Fruit fly (Drosophila melanogaster): ENCODE measurements around the gene Saysd1.

The Saysd1 gene

dm6 chr3R:25247379-25247869 is 32.4 kb upstream of the Saysd1 start, which contains the start of the genes RpS27 and Nup37 (continued):
- TF ChIP-seq unpg (GFP tag; optimal IDR thresholded peaks at IDR 0.05) (peak; percentile 95), Six4 (GFP tag; optimal IDR thresholded peaks at IDR 0.05) (peak; percentile 96), amos (GFP tag; IDR thresholded peaks at IDR 0.05; ENCODE audit: partially characterized antibody) (peak; percentile 41; the same call in 1 of the 2 replicates), CG17612 (GFP tag; IDR thresholded peaks at IDR 0.05) (peak; percentile 93), bab2 (GFP tag; optimal IDR thresholded peaks at IDR 0.05) (peak; percentile 97), gsb (GFP tag; IDR thresholded peaks at IDR 0.05) (peak; percentile 95), fd64A (GFP tag; optimal IDR thresholded peaks at IDR 0.05) (peak; percentile 98), MTF-1 (GFP tag; optimal IDR thresholded peaks at IDR 0.05; ENCODE audit: borderline replicate concordance) (peak; percentile 99), CG4854 (GFP tag; optimal IDR thresholded peaks at IDR 0.05) (peak; percentile 98), CG12942 (GFP tag; optimal IDR thresholded peaks at IDR 0.05) (peak; percentile 97), Poxn (GFP tag; IDR thresholded peaks at IDR 0.05) (peak; percentile 84), cad (GFP tag; optimal IDR thresholded peaks at IDR 0.05) (no peak), Max (GFP tag; optimal IDR thresholded peaks at IDR 0.05) (peak; percentile 98), hb (GFP tag; IDR thresholded peaks at IDR 0.05; ENCODE audit: partially characterized antibody) (no peak), Tbp (GFP tag; optimal IDR thresholded peaks at IDR 0.05) (no peak), CG14710 (tag; optimal IDR thresholded peaks at IDR 0.05) (peak; percentile 97), CG4404 (GFP tag; IDR thresholded peaks at IDR 0.05) (peak; percentile 89), lov (optimal IDR thresholded peaks at IDR 0.05) (no peak), lov (GFP tag; IDR thresholded peaks at IDR 0.05) (peak; percentile 99), ind (GFP tag; optimal IDR thresholded peaks at IDR 0.05) (peak; percentile 96), aop (GFP tag; IDR thresholded peaks at IDR 0.05) (peak; percentile 80; the same call in 1 of the 2 replicates), Hr51 (GFP tag; optimal IDR thresholded peaks at IDR 0.05) (peak; percentile 92 to 99), hkb (optimal IDR thresholded peaks at IDR 0.05) (no peak), hkb (GFP tag; IDR thresholded peaks at IDR 0.05) (peak; percentile 94), Oaz (GFP tag; IDR thresholded peaks at IDR 0.05) (peak; percentile 92), CG34422 (GFP tag; IDR thresholded peaks at IDR 0.05) (peak; percentile 97), en (GFP tag; optimal IDR thresholded peaks at IDR 0.05) (peak; percentile 98), HLH4C (GFP tag; IDR thresholded peaks at IDR 0.05; ENCODE audit: partially characterized antibody) (no peak), fru (optimal IDR thresholded peaks at IDR 0.05) (no peak), CG4707 (GFP tag; optimal IDR thresholded peaks at IDR 0.05) (peak; percentile 97), CG14965 (GFP tag; optimal IDR thresholded peaks at IDR 0.05; ENCODE audit: borderline replicate concordance) (peak; percentile 91), Trl (optimal IDR thresholded peaks at IDR 0.05) (no peak), Trl (GFP tag; optimal IDR thresholded peaks at IDR 0.05) (peak; percentile 99), CG18764 (GFP tag; optimal IDR thresholded peaks at IDR 0.05) (peak; percentile 98), CG6813 (GFP tag; optimal IDR thresholded peaks at IDR 0.05) (peak; percentile 98), chif (GFP tag; optimal IDR thresholded peaks at IDR 0.05) (peak; percentile 96 to 98), CG10543 (GFP tag; optimal IDR thresholded peaks at IDR 0.05) (peak; percentile 100), Kr (GFP tag; optimal IDR thresholded peaks at IDR 0.05) (peak; percentile 97), sens-2 (GFP tag; IDR thresholded peaks at IDR 0.05) (peak; percentile 97), CG18262 (tag; optimal IDR thresholded peaks at IDR 0.05) (peak; percentile 91), Camta (GFP tag; optimal IDR thresholded peaks at IDR 0.05) (peak; percentile 98), Adf1 (GFP tag; IDR thresholded peaks at IDR 0.05) (peak; percentile 79), CG2875 (GFP tag; optimal IDR thresholded peaks at IDR 0.05) (peak; percentile 98), hth (optimal IDR thresholded peaks at IDR 0.05) (no peak), CG17186 (GFP tag; optimal IDR thresholded peaks at IDR 0.05) (peak; percentile 96), CG2202 (tag; optimal IDR thresholded peaks at IDR 0.05) (peak; percentile 96), phol (tag; optimal IDR thresholded peaks at IDR 0.05) (peak; percentile 97), bowl (GFP tag; IDR thresholded peaks at IDR 0.05) (peak; percentile 88), cas (GFP tag; IDR thresholded peaks at IDR 0.05) (peak; percentile 91), tna (GFP tag; IDR thresholded peaks at IDR 0.05; ENCODE audit: partially characterized antibody) (no peak), Mes4 (GFP tag; optimal IDR thresholded peaks at IDR 0.05) (peak; percentile 99), ci (GFP tag; IDR thresholded peaks at IDR 0.05) (peak; percentile 99)

All from whole organism, embryonic.